Worm (Caenorhabditis elegans): Measurements from ENCODE around the gene Y57G11B.2.

DNA sequence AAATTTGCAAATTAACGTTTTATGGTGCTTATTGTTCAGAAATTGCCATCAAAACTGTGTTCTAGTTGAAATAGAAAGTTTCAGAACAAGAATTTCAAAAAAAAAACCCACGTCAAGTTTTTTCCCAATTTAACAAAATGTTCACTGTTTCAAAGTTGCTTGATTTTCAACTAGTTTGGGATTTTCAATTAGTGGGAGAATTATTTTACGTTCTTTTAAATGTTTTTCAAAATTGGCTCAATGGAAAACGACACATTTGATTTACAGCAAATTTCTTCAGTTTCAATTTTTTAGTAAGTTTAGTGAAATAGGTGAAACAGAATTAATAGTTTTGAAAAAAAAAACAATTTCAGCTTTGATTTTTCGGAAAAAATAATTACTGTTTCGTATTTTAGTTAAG, 43.4 kb downstream of the Y57G11B.2 start:
- TF ChIP-seq ztf-16 (tag; optimal IDR thresholded peaks at IDR 0.05) (no peak), hlh-6 (tag; optimal IDR thresholded peaks at IDR 0.05) (no peak), che-1 (tag; optimal IDR thresholded peaks at IDR 0.05) (no peak), ceh-24 (tag; optimal IDR thresholded peaks at IDR 0.05) (no peak), ceh-22 (tag; optimal IDR thresholded peaks at IDR 0.05) (no peak), nhr-232 (tag; optimal IDR thresholded peaks at IDR 0.05) (no peak), ceh-19 (GFP tag; optimal IDR thresholded peaks at IDR 0.05) (no peak), ceh-14 (tag; optimal IDR thresholded peaks at IDR 0.05) (no peak), ref-2 (tag; optimal IDR thresholded peaks at IDR 0.05) (no peak), elt-2 (tag; optimal IDR thresholded peaks at IDR 0.05) (no peak), pqm-1 (tag; optimal IDR thresholded peaks at IDR 0.05) (no peak), ama-1 (optimal IDR thresholded peaks at IDR 0.05) (no peak), ets-4 (tag; optimal IDR thresholded peaks at IDR 0.05) (no peak), fkh-10 (GFP tag; optimal IDR thresholded peaks at IDR 0.05) (no peak)
